Fruit fly (Drosophila melanogaster) ovary, adult (tissue): ENCODE results near the gene Acer.

Source experiments
- CG17801 ChIP-seq: fragments of 200-800 bp; optimal IDR thresholded peaks from 2 replicates; lab custom pipeline; 2019; ENCODE audit warnings: missing biosample characterization, mild to moderate bottlenecking, missing genetic modification characterization, moderate library complexity; ENCODE audit not compliant: partially characterized antibody

The Acer gene

DNA sequence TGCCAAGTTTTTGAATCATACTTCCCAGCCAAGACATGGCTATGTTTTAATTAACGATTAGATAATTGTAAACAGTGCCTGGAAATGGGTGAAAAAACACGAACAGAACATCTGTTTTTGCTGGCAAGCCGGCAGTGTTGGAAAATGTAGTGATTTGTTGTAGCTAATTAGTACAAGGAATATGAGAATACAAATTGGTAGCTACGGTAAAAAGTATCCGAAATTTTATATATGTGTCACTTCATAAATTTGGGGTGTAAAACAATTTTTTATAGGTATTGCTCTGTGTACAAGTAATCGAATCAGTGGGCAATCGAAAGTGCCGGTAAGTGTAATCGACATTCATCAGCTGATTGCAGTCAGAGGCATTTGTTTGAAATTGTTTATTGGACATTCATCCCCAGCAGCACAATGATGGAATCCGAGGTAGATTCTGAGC, 4.5 kb upstream of the Acer start, which contains the start of the genes mRpL51 and Uba4:
Gene mRpL51, minus strand, starts transcription at position 125 of the 439 bp plus-strand sequence.
Gene Uba4, plus strand, starts transcription at position 156 of the 439 bp plus-strand sequence.
- TF ChIP-seq CG17801, result peak; percentile 53

DNA sequence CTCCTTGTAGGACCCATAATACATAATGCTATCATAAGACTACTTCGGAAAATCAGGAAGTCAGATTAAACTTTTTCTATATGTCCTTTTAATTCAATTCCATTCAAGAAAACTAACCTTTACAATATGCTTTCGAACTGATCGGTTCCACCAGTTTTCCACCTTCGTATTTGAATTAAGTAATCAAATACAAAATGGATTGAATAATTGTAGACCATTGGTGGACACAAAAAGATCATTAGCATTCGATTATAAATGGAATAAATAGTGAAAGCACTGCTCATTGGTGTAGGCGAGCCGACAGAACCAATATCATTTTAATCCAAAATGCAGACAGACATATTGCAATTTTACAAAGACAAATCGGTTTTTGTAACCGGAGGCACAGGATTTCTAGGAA, 2.3 kb upstream of the Acer start, which contains the start of gene Sgp:
Gene Sgp, plus strand, starts transcription at position 301 of the 400 bp plus-strand sequence.
- TF ChIP-seq CG17801, result no peak

DNA sequence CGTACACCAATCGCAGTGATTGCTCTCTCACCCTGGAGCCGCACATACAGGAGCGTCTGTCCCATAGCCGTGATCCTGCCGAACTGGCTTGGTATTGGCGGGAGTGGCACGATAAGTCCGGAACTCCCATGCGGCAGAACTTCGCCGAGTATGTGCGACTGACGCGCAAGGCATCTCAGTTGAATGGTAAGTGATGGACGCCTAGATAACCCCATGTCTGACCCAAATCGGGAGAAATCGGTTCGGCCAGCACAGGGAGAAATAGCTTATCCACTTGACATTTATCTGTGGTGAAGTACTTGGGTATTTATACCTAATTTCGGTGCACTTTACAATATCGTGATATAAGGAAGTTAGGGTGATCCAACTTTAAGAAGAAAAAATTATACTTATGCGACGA, 1.0 kb downstream of the Acer start:
- TF ChIP-seq CG17801, result no peak

DNA sequence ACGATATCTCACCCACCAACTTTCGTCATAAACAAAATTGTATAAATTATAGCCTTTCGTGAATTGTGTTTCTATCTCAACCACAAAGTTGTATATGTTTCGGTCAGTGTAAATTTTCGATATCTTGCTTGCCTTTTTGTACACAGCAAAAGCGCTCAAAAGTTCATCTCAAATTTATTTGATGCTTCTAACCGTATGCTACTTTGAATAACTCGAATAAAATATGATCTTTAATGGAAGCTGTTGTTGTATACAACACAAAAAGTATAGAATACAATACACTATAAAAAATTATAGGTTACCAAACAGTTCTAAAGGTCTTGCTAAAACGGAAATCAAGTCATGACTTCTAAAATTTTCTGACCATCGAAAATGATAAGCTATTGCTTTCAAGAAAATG, 3.3 kb downstream of the Acer start:
- no peak for TF ChIP-seq CG17801

DNA sequence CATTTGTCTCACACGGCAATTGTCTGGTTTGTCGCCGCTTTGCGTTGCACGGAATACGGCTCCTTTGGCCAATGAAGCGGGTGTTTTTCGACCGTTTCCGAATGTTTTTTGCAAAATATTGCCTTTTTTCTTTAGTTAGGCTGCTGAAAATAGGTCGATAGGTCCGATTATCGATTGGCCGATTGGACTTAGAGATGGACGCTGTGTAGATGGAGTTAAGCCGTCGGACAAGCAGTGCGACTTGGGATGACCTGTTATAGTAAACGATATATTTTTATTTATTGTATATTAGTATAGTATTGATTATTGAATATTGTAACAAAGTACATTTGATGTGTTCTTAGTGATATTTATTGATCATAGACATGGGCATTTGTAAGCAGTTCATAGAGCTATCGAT, 6.6 kb downstream of the Acer start, which contains the start of the genes lmgA and lmgB:
Gene lmgA, minus strand, starts transcription at position 301 of the 400 bp plus-strand sequence.
Gene lmgB, minus strand, starts transcription at position 301 of the 400 bp plus-strand sequence.
- peak; percentile 55 for TF ChIP-seq CG17801

DNA sequence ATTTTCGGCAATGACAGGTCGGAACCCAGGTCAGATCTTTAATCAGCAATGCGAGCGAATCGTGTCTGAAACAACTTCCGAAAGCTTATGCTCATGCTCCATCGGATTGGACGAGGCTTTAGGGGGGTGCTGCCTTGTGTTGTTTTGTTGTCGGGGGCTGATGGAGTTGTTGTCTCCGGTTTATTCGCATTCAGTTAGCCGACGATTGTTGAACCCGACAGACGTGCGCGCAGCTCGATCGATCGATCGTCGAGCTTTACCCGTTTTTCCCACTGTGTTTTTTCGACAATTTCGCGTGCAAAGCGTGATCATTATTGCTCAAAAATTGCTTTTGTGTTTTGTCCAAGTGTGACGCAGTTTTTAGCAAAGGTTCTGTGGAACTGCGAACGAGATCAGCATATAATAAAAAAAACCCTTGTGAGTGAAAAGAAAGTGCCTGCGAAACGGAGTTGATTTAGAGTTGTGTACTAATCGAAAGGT, 7.3 kb downstream of the Acer start, which contains the start of gene CG17834:
Gene CG17834, plus strand, starts transcription at position 191 of the 480 bp plus-strand sequence.
- TF ChIP-seq CG17801, result no peak

DNA sequence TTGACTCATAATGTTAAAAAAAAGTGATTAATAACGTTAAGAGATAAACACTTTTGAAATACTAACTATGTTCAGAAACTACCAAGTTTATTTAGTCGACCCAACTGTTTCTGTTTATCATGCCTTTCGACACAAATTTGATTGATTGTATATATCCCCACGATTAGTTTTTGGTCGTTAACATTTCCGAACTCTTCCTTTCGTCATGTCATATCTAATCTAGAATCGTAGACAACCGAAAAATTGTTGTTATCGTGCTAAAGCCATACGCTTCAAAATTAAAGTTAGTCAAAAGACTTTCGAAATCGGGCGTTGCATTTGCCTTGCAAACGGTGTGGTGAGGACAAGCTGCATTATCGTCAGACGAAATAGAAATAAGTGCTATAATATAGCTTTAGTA, 8.5 kb downstream of the Acer start:
- TF ChIP-seq CG17801, result no peak

DNA sequence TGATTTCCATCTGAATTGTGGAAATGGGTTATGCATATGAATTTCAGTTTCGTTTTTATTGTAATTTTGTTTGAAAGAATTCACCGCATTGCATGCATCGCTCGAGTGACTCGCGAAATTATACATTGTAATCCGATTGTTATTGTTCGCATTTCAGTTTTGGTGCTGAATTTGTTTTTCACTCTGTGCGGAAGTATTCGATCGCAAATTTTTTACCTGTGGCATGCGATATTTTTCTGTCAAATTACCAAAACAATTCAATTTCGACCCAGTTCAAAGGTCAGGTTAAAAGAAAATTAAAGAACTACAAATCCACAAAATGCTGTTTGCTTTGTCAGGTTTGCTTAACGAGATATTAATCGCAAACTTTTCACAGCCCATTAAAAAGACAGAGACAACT, 11.1 kb downstream of the Acer start:
- no peak for TF ChIP-seq CG17801

DNA sequence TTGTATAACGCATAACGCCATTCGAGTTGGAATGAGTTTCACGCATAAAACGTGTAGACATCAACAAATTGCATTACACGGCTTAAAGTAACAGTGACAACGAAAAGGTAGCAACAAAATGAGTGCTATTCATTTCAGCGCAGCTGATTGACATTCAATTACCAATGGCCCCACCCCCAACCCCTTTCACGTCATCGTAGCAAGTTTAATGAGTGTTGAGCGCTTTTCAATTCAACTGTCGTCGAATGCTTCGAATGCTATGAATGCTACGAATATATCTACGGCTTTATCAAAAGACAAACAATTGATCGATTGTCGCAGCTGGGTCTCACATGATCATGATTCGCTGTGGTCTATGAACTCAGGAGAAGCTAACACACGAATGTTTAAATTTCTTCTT, 11.9 kb downstream of the Acer start:
- no peak for TF ChIP-seq CG17801

DNA sequence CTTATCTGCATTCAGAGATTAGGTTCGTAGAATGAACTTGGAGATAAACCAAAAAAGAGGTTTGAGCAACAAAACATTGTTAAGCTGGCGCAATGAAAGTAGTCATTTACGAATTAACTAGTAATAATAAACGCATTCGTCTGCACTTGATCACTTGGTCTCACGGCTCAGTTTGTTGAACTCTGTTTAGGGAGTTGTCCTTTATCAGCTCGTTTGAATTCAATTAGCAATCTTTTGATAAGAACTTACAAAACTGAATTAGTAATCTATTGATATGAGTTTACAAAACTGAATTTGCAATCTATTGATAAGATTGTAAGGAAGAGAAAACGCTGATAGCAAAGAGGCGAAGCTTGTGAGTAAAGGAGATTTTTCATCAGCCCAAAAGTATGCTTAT, 12.4 kb downstream of the Acer start:
- TF ChIP-seq CG17801, result no peak

DNA sequence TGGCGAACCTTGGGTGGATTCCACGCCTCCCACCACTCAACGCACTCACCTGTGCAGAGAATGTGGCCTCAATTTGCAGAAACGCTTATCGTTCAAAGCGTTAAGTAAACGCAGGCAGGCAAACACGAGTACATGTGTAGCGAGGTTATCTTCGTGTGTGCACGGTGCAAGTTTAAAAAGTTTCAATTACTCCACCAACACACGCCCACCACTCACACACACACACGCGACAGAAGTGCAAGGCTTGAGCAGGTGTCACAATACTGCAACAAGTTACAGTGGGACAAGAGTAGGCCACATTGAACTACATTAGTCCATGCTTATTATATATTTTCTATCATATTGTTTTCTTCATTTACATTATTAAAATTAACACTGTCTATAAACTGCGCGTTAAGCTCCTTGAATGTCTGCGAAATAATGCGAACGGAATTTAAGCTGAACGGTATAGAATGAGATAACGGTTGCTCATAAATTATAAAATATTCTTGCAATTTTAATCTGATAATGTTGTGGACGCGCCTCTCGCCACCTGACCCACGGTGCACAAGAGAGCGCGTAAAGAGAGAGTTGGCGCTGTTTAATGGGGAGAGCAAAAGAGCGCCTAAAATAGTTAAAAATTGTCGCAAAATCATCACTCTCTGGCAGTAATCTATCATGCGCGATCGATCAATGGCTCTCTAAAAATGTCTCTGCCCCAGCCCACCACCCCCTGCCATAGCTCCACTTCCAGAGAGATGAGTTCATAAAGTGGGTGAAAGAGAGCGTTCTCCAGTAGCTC, 13.0 kb downstream of the Acer start:
- peak; percentile 96 for TF ChIP-seq CG17801

DNA sequence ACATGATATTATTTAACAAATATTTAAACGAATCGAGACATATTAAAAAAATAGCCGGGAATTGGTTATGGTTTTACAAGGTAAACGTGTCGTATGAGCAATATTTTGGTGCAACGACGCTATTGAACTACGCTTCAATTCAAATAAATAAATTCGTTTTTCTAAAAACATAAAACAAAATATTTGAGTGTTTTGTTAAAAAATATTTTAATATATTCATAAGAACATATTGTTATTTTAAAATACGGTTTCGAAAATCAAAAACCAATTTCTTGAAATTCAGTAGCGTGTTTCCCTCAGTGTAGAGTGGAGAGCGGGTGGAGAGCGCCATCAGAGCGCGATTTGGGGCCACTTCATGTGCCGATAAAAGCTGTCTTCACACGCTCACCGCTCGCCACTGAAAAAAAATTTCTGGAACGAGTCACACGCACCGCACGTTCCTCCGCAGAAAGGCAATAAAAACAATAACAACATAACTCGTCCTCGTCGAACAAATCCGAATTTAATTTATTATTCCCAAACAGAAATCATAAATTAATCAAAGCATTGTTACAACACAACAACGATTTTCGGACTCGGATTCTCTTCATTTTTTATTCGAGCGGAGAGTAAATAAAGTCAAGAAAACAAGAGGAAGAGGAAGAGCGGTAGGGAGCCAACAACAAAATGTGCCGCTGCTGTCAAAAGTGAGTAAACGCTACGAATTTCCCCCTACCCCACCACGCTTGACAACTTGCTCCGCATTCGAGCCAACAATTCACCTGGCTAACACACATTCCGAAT, 13.9 kb downstream of the Acer start:
- TF ChIP-seq CG17801, result peak; percentile 89

DNA sequence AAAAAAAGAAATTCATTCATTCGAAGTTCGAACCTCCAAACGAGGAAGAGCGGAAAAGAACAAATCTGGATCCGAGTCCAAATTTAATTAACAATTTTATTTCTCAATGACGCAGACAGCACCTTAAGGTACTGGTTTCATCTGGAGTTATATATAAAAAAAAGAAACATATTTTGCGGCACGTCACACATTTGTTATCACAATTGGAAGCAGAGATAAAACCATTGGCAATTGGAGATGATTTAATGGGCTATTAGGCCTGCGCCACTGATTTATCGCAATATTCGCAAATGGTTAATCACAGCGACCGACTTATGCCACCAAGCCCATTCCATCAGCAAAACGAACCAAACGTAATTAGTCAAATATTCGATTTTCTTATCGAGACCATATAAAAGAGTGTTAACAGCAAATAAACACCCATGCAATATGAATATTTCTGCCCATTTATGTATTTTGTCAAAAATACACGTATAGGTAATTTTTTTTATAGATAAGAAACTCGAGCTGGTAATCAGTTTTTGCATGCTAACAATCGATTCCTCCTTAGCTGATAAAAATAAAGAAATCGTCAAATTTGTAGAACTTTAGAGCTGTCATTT, 16.8 kb downstream of the Acer start:
- TF ChIP-seq CG17801, result no peak

DNA sequence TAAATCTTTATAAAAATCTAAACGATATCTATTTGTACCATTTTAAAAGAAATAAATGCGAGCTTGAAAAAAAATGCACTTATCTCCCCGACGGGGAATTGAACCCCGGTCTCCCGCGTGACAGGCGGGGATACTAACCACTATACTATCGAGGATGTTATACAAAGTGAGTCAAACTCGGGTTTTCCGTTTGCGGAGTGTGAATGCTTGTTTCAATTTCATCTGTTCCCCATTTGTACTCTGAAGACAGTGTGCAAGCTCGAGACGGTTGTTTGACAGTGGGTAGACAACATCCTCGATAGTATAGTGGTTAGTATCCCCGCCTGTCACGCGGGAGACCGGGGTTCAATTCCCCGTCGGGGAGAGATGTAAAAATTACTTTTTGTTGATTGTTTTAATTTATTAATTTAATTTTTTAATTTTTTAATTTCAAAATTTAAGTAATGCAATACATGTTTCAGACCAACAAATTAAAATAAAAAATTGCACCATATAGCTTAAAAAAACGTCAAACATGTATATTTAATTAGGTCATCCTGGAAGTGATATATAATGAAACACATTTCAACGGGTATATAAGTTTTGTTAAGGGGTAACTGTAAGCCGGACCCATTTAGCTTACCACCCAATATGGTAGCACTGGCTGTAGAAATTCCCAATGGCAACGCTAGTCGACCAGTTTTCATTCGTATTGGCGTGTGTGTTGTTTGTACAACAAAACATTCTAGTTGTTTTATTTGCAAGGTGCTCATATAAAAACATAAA, 19.9 kb downstream of the Acer start, which contains the start of gene Sema1a:
Gene Sema1a, plus strand, starts transcription at position 679 of the 765 bp plus-strand sequence.
- peak; percentile 47 for TF ChIP-seq CG17801

DNA sequence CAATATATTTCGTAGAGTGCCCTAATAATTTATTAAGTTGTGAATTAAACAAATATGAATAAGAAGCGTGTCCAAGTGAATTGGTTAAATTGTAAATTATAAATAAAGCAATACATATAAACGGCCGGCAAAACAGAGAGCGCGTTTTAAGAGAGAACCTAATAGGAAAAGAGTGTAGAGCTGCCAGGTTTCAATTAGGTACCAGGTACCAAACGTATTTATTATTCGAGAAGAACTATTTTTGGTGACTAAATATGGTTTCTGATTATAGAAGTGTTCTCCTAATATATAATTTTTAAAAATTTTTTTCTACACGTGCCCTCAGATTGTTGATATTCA, 20.5 kb downstream of the Acer start:
- TF ChIP-seq CG17801, result no peak

DNA sequence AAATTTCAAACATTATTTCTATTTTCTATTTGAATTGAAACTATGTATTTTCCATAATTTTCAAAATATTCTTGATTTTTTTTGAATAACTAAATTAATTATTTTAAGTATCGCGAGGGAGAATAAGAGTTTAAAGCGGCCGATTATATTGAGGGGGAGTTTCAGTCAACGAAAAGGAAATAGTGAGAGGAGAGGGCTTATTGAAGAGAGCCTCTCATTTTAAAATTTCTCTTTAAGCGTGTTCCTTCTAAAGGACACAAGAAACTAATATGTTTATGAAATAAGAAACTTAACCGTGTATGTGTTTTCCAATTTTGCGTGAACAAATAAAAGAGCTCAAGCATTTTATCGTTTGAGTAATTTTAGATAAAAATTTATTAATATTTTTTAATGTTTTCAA, 20.9 kb downstream of the Acer start:
- no peak for TF ChIP-seq CG17801
